Worm (Caenorhabditis elegans): ENCODE measurements around the gene nlt-1.

ce11 chrII:9951846-9952245, 49.1 kb downstream of the nlt-1 start:
- TF ChIP-seq dao-5 (tag; optimal IDR thresholded peaks at IDR 0.05): no peak
- no peak for TF ChIP-seq him-1 (tag; optimal IDR thresholded peaks at IDR 0.05)
- no peak for TF ChIP-seq W03F9.2 (tag; optimal IDR thresholded peaks at IDR 0.05)

Data from whole organism, L4/young adult.